Fruit fly (Drosophila melanogaster) whole organism, prepupa: ENCODE data around the gene SerRS.
A peak's percentile ranks its signal among the peaks of the same experiment; 100 is the strongest.

Experiments used
- Blimp-1 ChIP-seq: fragments of 200-800 bp; sonication (Bioruptor generic); optimal IDR thresholded peaks from 3 replicates; lab custom pipeline; 2017; ENCODE audit warnings: missing biosample characterization, missing genetic modification characterization, mild to moderate bottlenecking, moderate library complexity, missing genetic modification reagents
- CG11762 ChIP-seq: fragments of 200-800 bp; sonication (Bioruptor generic); optimal IDR thresholded peaks from 3 replicates; lab custom pipeline; 2016; ENCODE audit warnings: missing biosample characterization, missing genetic modification characterization; ENCODE audit not compliant: insufficient read depth
- CG15336 ChIP-seq: fragments of 200-800 bp; sonication (Bioruptor generic); IDR thresholded peaks from 2 replicates; pipeline ENCODE4 v1.3.6; 2022; ENCODE audit warnings: missing biosample characterization, missing genetic modification characterization
- CG1621 ChIP-seq: fragments of 200-800 bp; sonication (Bioruptor generic); optimal IDR thresholded peaks from 3 replicates; lab custom pipeline; 2018; ENCODE audit warnings: missing biosample characterization, mild to moderate bottlenecking, missing genetic modification characterization
- CG16779 ChIP-seq: fragments of 200-800 bp; sonication (Bioruptor generic); optimal IDR thresholded peaks from 3 replicates; lab custom pipeline; 2017; ENCODE audit warnings: missing biosample characterization, mild to moderate bottlenecking, missing genetic modification characterization
- CG3032 ChIP-seq: fragments of 200-800 bp; optimal IDR thresholded peaks from 2 replicates; lab custom pipeline; 2019; ENCODE audit warnings: missing biosample characterization, mild to moderate bottlenecking, missing genetic modification characterization, moderate library complexity
- CG31627 ChIP-seq: fragments of 200-800 bp; sonication (Bioruptor generic); optimal IDR thresholded peaks from 3 replicates; lab custom pipeline; 2016; ENCODE audit warnings: missing biosample characterization, missing genetic modification characterization
- CG34406 ChIP-seq: fragments of 200-800 bp; sonication (Bioruptor generic); optimal IDR thresholded peaks from 3 replicates; lab custom pipeline; 2016; ENCODE audit warnings: missing biosample characterization, missing genetic modification characterization
- CG3919 ChIP-seq: fragments of 200-800 bp; sonication (Bioruptor generic); optimal IDR thresholded peaks from 3 replicates; lab custom pipeline; 2016; ENCODE audit warnings: missing biosample characterization, missing genetic modification characterization
- CG6163 ChIP-seq: fragments of 200-800 bp; sonication (Bioruptor generic); IDR thresholded peaks from 3 replicates; pipeline ENCODE4 v1.3.6; 2022; ENCODE audit warnings: missing biosample characterization, missing genetic modification characterization
- CG6792 ChIP-seq: fragments of 200-800 bp; sonication (Bioruptor generic); optimal IDR thresholded peaks from 3 replicates; lab custom pipeline; 2016; ENCODE audit warnings: missing biosample characterization, missing genetic modification characterization
- CG6854 ChIP-seq: fragments of 200-800 bp; sonication (Bioruptor generic); optimal IDR thresholded peaks from 2 replicates; lab custom pipeline; 2017; ENCODE audit warnings: missing biosample characterization, mild to moderate bottlenecking, missing genetic modification characterization
- CG7368 ChIP-seq: fragments of 200-800 bp; sonication (Bioruptor generic); optimal IDR thresholded peaks from 3 replicates; lab custom pipeline; 2016; ENCODE audit warnings: missing biosample characterization, missing genetic modification characterization
- CG8319 ChIP-seq: fragments of 200-800 bp; sonication (Bioruptor generic); optimal IDR thresholded peaks from 3 replicates; lab custom pipeline; 2016; ENCODE audit warnings: missing biosample characterization, missing genetic modification characterization
- CG8632 ChIP-seq: fragments of 200-800 bp; sonication (Bioruptor generic); optimal IDR thresholded peaks from 3 replicates; lab custom pipeline; 2016; ENCODE audit warnings: missing biosample characterization, missing genetic modification characterization
- CG9139 ChIP-seq: fragments of 200-800 bp; sonication (Bioruptor generic); optimal IDR thresholded peaks from 3 replicates; lab custom pipeline; 2017; ENCODE audit warnings: missing biosample characterization, mild to moderate bottlenecking, missing genetic modification characterization
- Eip75B ChIP-seq: fragments of 200-800 bp; sonication (Bioruptor generic); optimal IDR thresholded peaks from 3 replicates; lab custom pipeline; 2016; ENCODE audit warnings: missing biosample characterization, missing genetic modification characterization
- Eip78C ChIP-seq: fragments of 200-800 bp; sonication (Bioruptor generic); peaks from one replicate; lab custom pipeline; 2016; ENCODE audit warnings: missing biosample characterization, missing genetic modification characterization
- Ets21C ChIP-seq: fragments of 200-800 bp; sonication (Bioruptor generic); optimal IDR thresholded peaks from 3 replicates; lab custom pipeline; 2016; ENCODE audit warnings: missing biosample characterization, missing genetic modification characterization
- Hr38 ChIP-seq: sonication (Bioruptor generic); optimal IDR thresholded peaks from 2 replicates; lab custom pipeline; 2016; ENCODE audit warnings: missing biosample characterization, missing genetic modification characterization
- Hr4 ChIP-seq: fragments of 200-800 bp; sonication (Bioruptor generic); optimal IDR thresholded peaks from 3 replicates; lab custom pipeline; 2016; ENCODE audit warnings: missing biosample characterization, missing genetic modification characterization
- Sox14 ChIP-seq: fragments of 200-800 bp; sonication (Bioruptor generic); optimal IDR thresholded peaks from 3 replicates; lab custom pipeline; 2016; ENCODE audit warnings: missing biosample characterization, missing genetic modification characterization
- Sox15 ChIP-seq: fragments of 200-800 bp; sonication (Bioruptor generic); optimal IDR thresholded peaks from 3 replicates; lab custom pipeline; 2016; ENCODE audit warnings: missing biosample characterization, missing genetic modification characterization
- achi ChIP-seq: fragments of 200-800 bp; sonication (Bioruptor generic); optimal IDR thresholded peaks from 3 replicates; lab custom pipeline; 2016; ENCODE audit warnings: missing biosample characterization, missing genetic modification characterization
- cyc ChIP-seq: fragments of 200-800 bp; sonication (Bioruptor generic); optimal IDR thresholded peaks from 3 replicates; lab custom pipeline; 2016; ENCODE audit warnings: missing biosample characterization, missing genetic modification characterization
- dac ChIP-seq: fragments of 200-800 bp; sonication (Bioruptor generic); optimal IDR thresholded peaks from 2 replicates; lab custom pipeline; 2017; ENCODE audit warnings: missing biosample characterization, mild to moderate bottlenecking, missing genetic modification characterization
- eg ChIP-seq: fragments of 200-800 bp; sonication (Bioruptor generic); IDR thresholded peaks from 3 replicates; pipeline ENCODE4 v1.3.6; 2022; ENCODE audit warnings: missing biosample characterization, missing genetic modification characterization
- esn ChIP-seq: fragments of 200-800 bp; sonication (Bioruptor generic); optimal IDR thresholded peaks from 2 replicates; lab custom pipeline; 2016; ENCODE audit warnings: missing biosample characterization, mild to moderate bottlenecking, missing genetic modification characterization, moderate library complexity
- fkh ChIP-seq: fragments of 200-800 bp; sonication (Bioruptor generic); optimal IDR thresholded peaks from 3 replicates; lab custom pipeline; 2017; ENCODE audit warnings: missing biosample characterization, mild to moderate bottlenecking, missing genetic modification characterization, moderate library complexity
- net ChIP-seq: fragments of 200-800 bp; sonication (Bioruptor generic); optimal IDR thresholded peaks from 3 replicates; lab custom pipeline; 2016; ENCODE audit warnings: missing biosample characterization, missing genetic modification characterization
- salr ChIP-seq, 2 experiments: fragments of 200-800 bp; sonication (Bioruptor generic); optimal IDR thresholded peaks; 3 replicates each; lab custom pipeline; 2016 to 2018; ENCODE audit warnings: missing biosample characterization in 2 of 2, missing genetic modification characterization in 2 of 2, mild to moderate bottlenecking in 1 of 2
- spab ChIP-seq: fragments of 200-800 bp; sonication (Bioruptor generic); optimal IDR thresholded peaks from 2 replicates; lab custom pipeline; 2017; ENCODE audit warnings: missing biosample characterization, mild to moderate bottlenecking, missing genetic modification characterization, missing genetic modification reagents
- ss ChIP-seq, 2 experiments: fragments of 200-800 bp; sonication (Bioruptor generic); optimal IDR thresholded peaks; 2 replicates in 1 of 2; 3 replicates in 1 of 2; lab custom pipeline; 2017 to 2018; ENCODE audit warnings: mild to moderate bottlenecking in 2 of 2, missing biosample characterization in 2 of 2, missing genetic modification characterization in 2 of 2, moderate library complexity in 1 of 2

SerRS gene

dm6 chr2L:3000517-3000934 is 36.7 kb downstream of the SerRS start:
- TF ChIP-seq Ets21C (GFP tag; lab: Kevin White, UChicago) (no peak), CG3919 (GFP tag; lab: Kevin White, UChicago) (no peak), spab (GFP tag; lab: Kevin White, UChicago) (no peak), CG9139 (GFP tag; lab: Kevin White, UChicago) (no peak), CG7368 (GFP tag; lab: Kevin White, UChicago) (no peak)

DNA sequence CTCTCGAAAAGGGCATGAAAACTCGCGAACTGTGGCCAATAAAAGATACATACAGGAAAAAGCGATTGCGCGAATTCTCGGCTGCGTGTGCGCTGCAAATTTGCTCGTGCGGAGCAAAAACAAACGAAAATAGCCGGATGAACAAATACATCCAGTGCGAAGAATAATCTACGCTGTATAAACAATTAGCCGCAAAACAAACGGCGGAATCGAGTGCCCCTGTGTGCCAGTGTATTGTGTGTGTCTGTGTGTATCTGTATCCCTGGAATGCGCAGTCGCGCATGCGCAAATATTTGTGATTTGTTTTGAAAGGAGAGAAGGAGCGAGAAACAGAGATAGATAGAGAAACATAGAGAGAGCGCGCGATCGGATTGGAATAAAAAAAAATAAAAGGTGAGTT is 37.6 kb downstream of the SerRS start:
- TF ChIP-seq eg (GFP tag; lab: Robert Waterston, UW) (0 out of 3 replicates have a peak, but pooled peaks have one; percentile 9), CG8319 (GFP tag; lab: Kevin White, UChicago) (no peak), fkh (GFP tag; lab: Kevin White, UChicago) (peak; percentile 69), net (GFP tag; lab: Kevin White, UChicago) (no peak), Eip78C (GFP tag; lab: Kevin White, UChicago) (peak; percentile 38)

dm6 chr2L:2999113-2999512 is 38.1 kb downstream of the SerRS start, which contains the start of gene Ccdc85:
Gene Ccdc85, plus strand, starts transcription at chr2L:2999286.
- TF ChIP-seq CG16779 (no peak), CG8319 (GFP tag; lab: Kevin White, UChicago) (no peak), CG3032 (tag; lab: Kevin White, UChicago) (no peak), Blimp-1 (no peak), Eip78C (GFP tag; lab: Kevin White, UChicago) (peak; percentile 41), CG6792 (GFP tag; lab: Kevin White, UChicago) (no peak), CG1621 (tag; lab: Kevin White, UChicago) (peak; percentile 4), esn (GFP tag; lab: Kevin White, UChicago) (peak; percentile 26), CG8632 (GFP tag; lab: Kevin White, UChicago) (no peak), CG15336 (no peak), achi (GFP tag; lab: Kevin White, UChicago) (no peak), Sox15 (GFP tag; lab: Kevin White, UChicago) (no peak), dac (no peak), ss (GFP tag; optimal IDR thresholded peaks at IDR 0.05; lab: Kevin White, UChicago) (no peak), CG6163 (GFP tag; lab: Robert Waterston, UW) (0 out of 3 replicates have a peak, but pooled peaks have one; percentile 7), Sox14 (GFP tag; lab: Kevin White, UChicago) (peak; percentile 12), CG31627 (no peak)

dm6 chr2L:2993702-2994101 is 43.5 kb downstream of the SerRS start:
- TF ChIP-seq CG31627 (no peak), salr (GFP tag; optimal IDR thresholded peaks at IDR 0.05; lab: Kevin White, UChicago) (no peak), Blimp-1 (no peak), CG6854 (GFP tag; lab: Kevin White, UChicago) (no peak), CG8319 (GFP tag; lab: Kevin White, UChicago) (no peak), CG6163 (GFP tag; lab: Robert Waterston, UW) (no peak), CG7368 (GFP tag; lab: Kevin White, UChicago) (no peak), CG3032 (tag; lab: Kevin White, UChicago) (no peak), ss (GFP tag; optimal IDR thresholded peaks at IDR 0.05; lab: Kevin White, UChicago) (no peak), CG9139 (GFP tag; lab: Kevin White, UChicago) (no peak), Hr38 (GFP tag; lab: Kevin White, UChicago) (no peak), CG11762 (GFP tag; lab: Kevin White, UChicago) (no peak), Hr4 (GFP tag; lab: Kevin White, UChicago) (no peak), cyc (no peak), Eip75B (no peak), fkh (GFP tag; lab: Kevin White, UChicago) (no peak), CG34406 (no peak)

DNA sequence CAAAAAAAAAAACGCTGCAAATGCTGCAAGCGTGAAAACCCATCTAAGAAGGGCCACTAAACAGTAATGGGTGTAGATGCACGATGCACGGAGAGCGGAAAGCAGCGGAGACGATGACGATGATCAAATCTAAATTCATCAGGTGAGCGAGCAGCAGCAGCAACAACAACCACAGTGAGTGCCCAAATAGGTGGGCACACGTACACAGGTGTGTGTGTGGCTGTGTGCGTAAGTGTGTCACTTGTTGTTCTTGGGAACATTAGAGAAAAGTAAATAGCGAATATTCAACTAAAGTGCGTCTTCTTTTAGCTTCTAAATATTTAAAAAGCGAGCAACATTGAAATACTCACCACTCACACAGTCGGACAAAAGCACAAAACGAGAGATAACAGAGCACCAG is 44.0 kb downstream of the SerRS start:
- peak; percentile 60 for TF ChIP-seq fkh (GFP tag; lab: Kevin White, UChicago)
- no peak for TF ChIP-seq CG8632 (GFP tag; lab: Kevin White, UChicago)
- TF ChIP-seq CG7368 (GFP tag; lab: Kevin White, UChicago) = no peak
- TF ChIP-seq, all 60 proteins: peak for 1
